Worm (Caenorhabditis elegans) whole organism, L1 larva: ENCODE results near the gene F13B6.2.

Experiments
- blmp-1 ChIP-seq: fragments of 150-350 bp; optimal IDR thresholded peaks from 2 replicates; lab custom pipeline; 2014; ENCODE audit warnings: missing biosample characterization, missing genetic modification characterization
- ceh-82 ChIP-seq, 3 experiments: fragments of 150-350 bp in 1 of 3; sonication (generic microtip) in 2 of 3; optimal IDR thresholded peaks; 2 replicates each; lab custom pipeline; 2014 to 2017; ENCODE audit warnings: missing biosample characterization in 3 of 3, missing genetic modification characterization in 3 of 3
- elt-3 ChIP-seq, 6 experiments: fragments of 150-350 bp in 1 of 6; sonication (generic microtip); optimal IDR thresholded peaks; 2 replicates each; lab custom pipeline; 2017 to 2018; ENCODE audit warnings: missing biosample characterization in 6 of 6, missing genetic modification characterization in 6 of 6, inconsistent platforms in 1 of 6
- mep-1 ChIP-seq: fragments of 150-350 bp; optimal IDR thresholded peaks from 2 replicates; lab custom pipeline; 2014; ENCODE audit warnings: missing biosample characterization, missing genetic modification characterization
- nhr-11 ChIP-seq: fragments of 150-350 bp; optimal IDR thresholded peaks from 2 replicates; lab custom pipeline; 2014; ENCODE audit warnings: missing biosample characterization, missing genetic modification characterization
- nhr-12 ChIP-seq: sonication (generic microtip); optimal IDR thresholded peaks from 2 replicates; lab custom pipeline; 2017; ENCODE audit warnings: missing biosample characterization, missing genetic modification characterization
- nhr-77 ChIP-seq: fragments of 150-350 bp; optimal IDR thresholded peaks from 2 replicates; lab custom pipeline; 2014; ENCODE audit warnings: missing biosample characterization, missing genetic modification characterization
- skn-1 ChIP-seq: fragments of 150-350 bp; optimal IDR thresholded peaks from 2 replicates; lab custom pipeline; 2014; ENCODE audit warnings: missing biosample characterization, missing genetic modification characterization
- unc-62 ChIP-seq: fragments of 150-350 bp; optimal IDR thresholded peaks from 2 replicates; lab custom pipeline; 2014; ENCODE audit warnings: missing biosample characterization, missing genetic modification reagents, missing genetic modification characterization
- zag-1 ChIP-seq: fragments of 150-350 bp; optimal IDR thresholded peaks from 2 replicates; lab custom pipeline; 2014; ENCODE audit warnings: missing biosample characterization, missing genetic modification characterization
- ztf-11 ChIP-seq, 2 experiments: sonication (generic microtip); optimal IDR thresholded peaks; 2 replicates each; lab custom pipeline; 2016 to 2017; ENCODE audit warnings: missing genetic modification characterization in 2 of 2, missing biosample characterization in 1 of 2, missing compliant biosample characterization in 1 of 2

DNA sequence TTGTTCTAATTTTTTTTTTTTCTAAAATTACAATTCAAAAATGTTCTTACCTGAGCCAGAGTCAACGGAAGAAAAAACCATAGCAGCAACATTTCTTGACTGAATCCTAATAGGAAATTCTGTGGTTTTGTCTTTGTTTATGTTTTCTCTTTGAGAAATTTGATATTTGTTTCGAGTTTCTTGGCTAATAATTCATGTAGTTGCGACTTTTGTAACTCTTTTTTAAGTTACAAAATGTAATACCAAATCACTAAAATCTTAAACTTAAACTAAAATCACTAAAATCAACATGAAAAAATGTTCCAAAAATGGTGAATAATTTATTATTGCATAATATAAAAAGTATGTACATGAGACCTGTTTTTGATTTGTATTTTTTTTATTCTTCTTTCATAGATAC lies 37.6 kb upstream of the F13B6.2 start, which contains the start of gene egas-4:
- TF ChIP-seq nhr-11 (tag; lab: Kevin White, UChicago), result no peak
- TF ChIP-seq mep-1, result no peak
- TF ChIP-seq nhr-77 (tag; lab: Kevin White, UChicago), result no peak
- no peak for TF ChIP-seq skn-1 (tag; lab: Kevin White, UChicago)
- TF ChIP-seq blmp-1 (tag; lab: Kevin White, UChicago), result no peak
- no peak for TF ChIP-seq zag-1 (tag; lab: Kevin White, UChicago)
- no peak for TF ChIP-seq nhr-12 (tag; lab: Kevin White, UChicago)
- no peak for TF ChIP-seq ztf-11 (tag; optimal IDR thresholded peaks at IDR 0.05; lab: Kevin White, UChicago)
- no peak for TF ChIP-seq ceh-82 (tag; optimal IDR thresholded peaks at IDR 0.05; lab: Kevin White, UChicago)
- TF ChIP-seq unc-62 (GFP tag; lab: Kevin White, UChicago), result no peak
- no peak for TF ChIP-seq elt-3 (tag; optimal IDR thresholded peaks at IDR 0.05; lab: Kevin White, UChicago)
